Worm (Caenorhabditis elegans) whole organism, young adult: Measurements from ENCODE around the gene F42G4.2.
"Not testable (repeated sequence)": the region's sequence is repeated elsewhere in the genome, so short reads cannot be mapped to it uniquely, and the experiment has no call there.

ENCODE experiments used
- B0019.2 ChIP-seq: fragments of 200-800 bp; sonication (Bioruptor generic); conservative IDR thresholded peaks from 2 replicates; pipeline ENCODE4 v1.3.6; 2022; ENCODE audit warnings: missing genetic modification reagents, missing genetic modification characterization, missing compliant biosample characterization
- D2030.7 ChIP-seq: fragments of 200-800 bp; sonication (Bioruptor generic); IDR thresholded peaks from 2 replicates; pipeline ENCODE4 v1.3.6; 2022; ENCODE audit warnings: missing genetic modification reagents, missing genetic modification characterization, missing compliant biosample characterization
- F22D6.2 ChIP-seq: sonication (generic microtip); optimal IDR thresholded peaks from 2 replicates; lab custom pipeline; 2016; ENCODE audit warnings: mild to moderate bottlenecking, missing genetic modification characterization, missing compliant biosample characterization
- F33H1.4 ChIP-seq: fragments of 200-800 bp; sonication (Bioruptor generic); IDR thresholded peaks from 2 replicates; pipeline ENCODE4 v1.3.6; 2022; ENCODE audit warnings: missing genetic modification reagents, missing genetic modification characterization, missing compliant biosample characterization
- F57A8.1 ChIP-seq: fragments of 200-800 bp; sonication (Bioruptor generic); optimal IDR thresholded peaks from 2 replicates; lab custom pipeline; 2018; ENCODE audit warnings: mild to moderate bottlenecking, missing genetic modification characterization, moderate library complexity, missing compliant biosample characterization
- ZK185.1 ChIP-seq: sonication (generic microtip); optimal IDR thresholded peaks from 2 replicates; lab custom pipeline; 2016; ENCODE audit warnings: mild to moderate bottlenecking, missing genetic modification characterization, missing compliant biosample characterization; ENCODE audit not compliant: poor library complexity, severe bottlenecking
- athp-1 ChIP-seq: sonication (generic microtip); optimal IDR thresholded peaks from 2 replicates; lab custom pipeline; 2017; ENCODE audit warnings: mild to moderate bottlenecking, missing genetic modification characterization, missing compliant biosample characterization
- attf-5 ChIP-seq: fragments of 200-800 bp; sonication (Bioruptor generic); optimal IDR thresholded peaks from 2 replicates; lab custom pipeline; 2018; ENCODE audit warnings: mild to moderate bottlenecking, missing genetic modification characterization, missing compliant biosample characterization
- ccch-3 ChIP-seq: fragments of 200-800 bp; sonication (Bioruptor generic); optimal IDR thresholded peaks from 2 replicates; lab custom pipeline; 2018; ENCODE audit warnings: mild to moderate bottlenecking, missing genetic modification characterization, missing compliant biosample characterization
- cebp-1 ChIP-seq, 2 experiments: fragments of 200-800 bp in 1 of 2; sonication (Bioruptor generic) in 1 of 2; sonication (generic microtip) in 1 of 2; IDR thresholded peaks in 1 of 2; optimal IDR thresholded peaks in 1 of 2; 2 replicates each; pipeline versions ENCODE4 v1.3.6 to Lab custom; 2017 to 2022; ENCODE audit warnings: missing compliant biosample characterization in 2 of 2, missing genetic modification characterization in 2 of 2, mild to moderate bottlenecking in 1 of 2, missing genetic modification reagents in 1 of 2, moderate library complexity in 1 of 2
- ceh-91 ChIP-seq: fragments of 200-800 bp; sonication (Bioruptor generic); IDR thresholded peaks from 2 replicates; pipeline ENCODE4 v1.3.6; 2022; ENCODE audit warnings: missing genetic modification reagents, missing genetic modification characterization, missing compliant biosample characterization
- dox-1 ChIP-seq: fragments of 200-800 bp; sonication (Bioruptor generic); IDR thresholded peaks from 2 replicates; pipeline ENCODE4 v1.3.6; 2022; ENCODE audit warnings: missing genetic modification reagents, missing genetic modification characterization, missing compliant biosample characterization
- him-1 ChIP-seq: sonication (generic microtip); optimal IDR thresholded peaks from 2 replicates; lab custom pipeline; 2016; ENCODE audit warnings: missing genotype, missing genetic modification reagents, missing genetic modification characterization, missing compliant biosample characterization
- hmg-1.2 ChIP-seq: fragments of 200-800 bp; sonication (Bioruptor generic); IDR thresholded peaks from 2 replicates; pipeline ENCODE4 v1.3.6; 2022; ENCODE audit warnings: missing genetic modification reagents, missing genetic modification characterization, missing compliant biosample characterization
- hsf-1 ChIP-seq: fragments of 200-800 bp; sonication (Bioruptor generic); IDR thresholded peaks from 2 replicates; pipeline ENCODE4 v1.3.6; 2022; ENCODE audit warnings: missing genetic modification reagents, missing genetic modification characterization, missing compliant biosample characterization
- lsl-1 ChIP-seq: fragments of 200-800 bp; sonication (Bioruptor generic); optimal IDR thresholded peaks from 2 replicates; lab custom pipeline; 2018; ENCODE audit warnings: mild to moderate bottlenecking, missing genetic modification characterization, moderate library complexity, missing compliant biosample characterization
- lsy-27 ChIP-seq: sonication (generic microtip); optimal IDR thresholded peaks from 2 replicates; lab custom pipeline; 2017; ENCODE audit warnings: missing genetic modification characterization, mild to moderate bottlenecking, missing compliant biosample characterization, antibody characterized with exemption, missing genotype, borderline replicate concordance; ENCODE audit not compliant: insufficient read depth
- madf-3 ChIP-seq: fragments of 200-800 bp; sonication (Bioruptor generic); IDR thresholded peaks from 2 replicates; pipeline ENCODE4 v1.3.6; 2022; ENCODE audit warnings: missing genetic modification reagents, missing genetic modification characterization, missing compliant biosample characterization
- madf-6 ChIP-seq: fragments of 200-800 bp; sonication (Bioruptor generic); IDR thresholded peaks from 2 replicates; pipeline ENCODE4 v1.3.6; 2022; ENCODE audit warnings: missing genetic modification reagents, missing genetic modification characterization, missing compliant biosample characterization
- madf-8 ChIP-seq: fragments of 200-800 bp; sonication (Bioruptor generic); conservative IDR thresholded peaks from 2 replicates; pipeline ENCODE4 v1.3.6; 2022; ENCODE audit warnings: missing genetic modification reagents, missing genetic modification characterization, missing compliant biosample characterization
- mcd-1 ChIP-seq: fragments of 200-800 bp; sonication (Bioruptor generic); IDR thresholded peaks from 2 replicates; pipeline ENCODE4 v1.3.6; 2022; ENCODE audit warnings: missing genetic modification reagents, missing genetic modification characterization, missing compliant biosample characterization
- nfyb-1 ChIP-seq: fragments of 200-800 bp; sonication (Bioruptor generic); IDR thresholded peaks from 2 replicates; pipeline ENCODE4 v1.3.6; 2022; ENCODE audit warnings: missing genetic modification reagents, missing genetic modification characterization, missing compliant biosample characterization
- nhr-27 ChIP-seq: fragments of 200-800 bp; sonication (Bioruptor generic); optimal IDR thresholded peaks from 2 replicates; lab custom pipeline; 2018; ENCODE audit warnings: mild to moderate bottlenecking, missing genetic modification characterization, moderate library complexity, missing compliant biosample characterization
- nhr-80 ChIP-seq: sonication (generic microtip); optimal IDR thresholded peaks from 2 replicates; lab custom pipeline; 2016; ENCODE audit warnings: missing genetic modification characterization, missing compliant biosample characterization
- rcor-1 ChIP-seq: fragments of 200-800 bp; sonication (Bioruptor generic); IDR thresholded peaks from 2 replicates; pipeline ENCODE4 v1.3.6; 2022; ENCODE audit warnings: missing genetic modification reagents, missing genetic modification characterization, missing compliant biosample characterization
- snpc-1.1 ChIP-seq: sonication (generic microtip); optimal IDR thresholded peaks from 2 replicates; lab custom pipeline; 2017; ENCODE audit warnings: missing genetic modification characterization, mild to moderate bottlenecking, missing compliant biosample characterization, antibody characterized with exemption, moderate library complexity, missing genotype, missing genetic modification reagents; ENCODE audit not compliant: insufficient read depth
- snpc-1.3 ChIP-seq: sonication (generic microtip); optimal IDR thresholded peaks from 2 replicates; lab custom pipeline; 2017; ENCODE audit warnings: missing genetic modification characterization, mild to moderate bottlenecking, missing compliant biosample characterization, antibody characterized with exemption, moderate library complexity, missing genotype, missing genetic modification reagents; ENCODE audit not compliant: insufficient read depth
- snpc-4 ChIP-seq, 5 experiments: fragments of 150-350 bp in 1 of 5; sonication (generic microtip) in 4 of 5; optimal IDR thresholded peaks; 2 replicates each; lab custom pipeline; 2014 to 2018; ENCODE audit warnings: missing genetic modification characterization in 5 of 5, missing biosample characterization in 3 of 5, antibody characterized with exemption in 2 of 5, mild to moderate bottlenecking in 2 of 5, missing compliant biosample characterization in 2 of 5, missing genotype in 2 of 5, moderate library complexity in 2 of 5, missing genetic modification reagents in 1 of 5
- tbx-9 ChIP-seq: sonication (generic microtip); optimal IDR thresholded peaks from 2 replicates; lab custom pipeline; 2016; ENCODE audit warnings: borderline replicate concordance, missing genetic modification characterization, inconsistent platforms, missing compliant biosample characterization
- xnd-1 ChIP-seq: sonication (generic microtip); optimal IDR thresholded peaks from 2 replicates; lab custom pipeline; 2016; ENCODE audit warnings: missing genotype, missing genetic modification reagents, missing genetic modification characterization, missing compliant biosample characterization
- zfh-2 ChIP-seq: fragments of 200-800 bp; sonication (Bioruptor generic); conservative IDR thresholded peaks from 2 replicates; pipeline ENCODE4 v1.3.6; 2022; ENCODE audit warnings: missing genetic modification reagents, missing genetic modification characterization, missing compliant biosample characterization
- ztf-28 ChIP-seq: fragments of 200-800 bp; sonication (Bioruptor generic); IDR thresholded peaks from 2 replicates; pipeline ENCODE4 v1.3.6; 2022; ENCODE audit warnings: missing genetic modification reagents, missing genetic modification characterization, missing compliant biosample characterization

F42G4.2 gene

ce11 chrII:13043433-13044054 lies 4.2 kb upstream of the F42G4.2 start, which contains the start of gene puf-6:
puf-6 (minus strand) TSS chrII:13043445.
- TF ChIP-seq mcd-1 (GFP tag; lab: Robert Waterston, UW) (0 out of 2 replicates have a peak, but pooled peaks have one; percentile 10), ztf-28 (GFP tag; lab: Robert Waterston, UW) (0 out of 2 replicates have a peak, but pooled peaks have one; percentile 68), dox-1 (GFP tag; lab: Robert Waterston, UW) (peak; percentile 56; the same call in 1 of the 2 replicates), madf-8 (GFP tag; lab: Robert Waterston, UW) (peak; percentile 87), xnd-1 (peak; percentile 67), rcor-1 (GFP tag; lab: Robert Waterston, UW) (peak; percentile 21; the same call in 1 of the 2 replicates), F33H1.4 (GFP tag; lab: Robert Waterston, UW) (peak; percentile 90), D2030.7 (GFP tag; lab: Robert Waterston, UW) (peak; percentile 81), madf-3 (GFP tag; lab: Robert Waterston, UW) (0 out of 2 replicates have a peak, but pooled peaks have one; percentile 41), hmg-1.2 (GFP tag; lab: Robert Waterston, UW) (peak; percentile 21; the same call in 1 of the 2 replicates), B0019.2 (0 out of 2 replicates have a peak, but pooled peaks have one; percentile 31), nfyb-1 (peak; percentile 10; the same call in 1 of the 2 replicates), ceh-91 (GFP tag; lab: Robert Waterston, UW) (peak; percentile 89), lsl-1 (peak; percentile 79), madf-6 (GFP tag; lab: Robert Waterston, UW) (peak; percentile 97), hsf-1 (GFP tag; lab: Robert Waterston, UW) (peak; percentile 73)

ce11 chrII:13047106-13047505 lies 603 bp upstream of the F42G4.2 start, which contains the start of gene F42G4.7:
F42G4.7 (minus strand) TSS chrII:13047290.
- not testable (repeated sequence) for TF ChIP-seq nhr-27; lsy-27 (tag; lab: Kevin White, UChicago); ZK185.1 (tag; lab: Kevin White, UChicago)
- TF ChIP-seq, all 124 proteins: peak for 0; not testable (repeated sequence) for 124

- no peak for TF ChIP-seq snpc-1.3
- TF ChIP-seq snpc-1.1 (tag; lab: Kevin White, UChicago), result peak; percentile 56
- peak; percentile 55 for TF ChIP-seq snpc-4 (GFP tag; optimal IDR thresholded peaks at IDR 0.05; lab: Kevin White, UChicago)
- TF ChIP-seq snpc-4 (tag; optimal IDR thresholded peaks at IDR 0.05; lab: Kevin White, UChicago), result peak in 2 of 4 experiments; percentile 71 to 88
- no peak for TF ChIP-seq ZK185.1 (tag; lab: Kevin White, UChicago)
- peak; percentile 54; the same call in 1 of the 2 replicates for TF ChIP-seq hmg-1.2 (GFP tag; lab: Robert Waterston, UW)
- TF ChIP-seq zfh-2 (GFP tag; lab: Robert Waterston, UW), result peak; percentile 77
- no peak for TF ChIP-seq F22D6.2 (tag; lab: Kevin White, UChicago)
- no peak for TF ChIP-seq tbx-9 (tag; lab: Kevin White, UChicago)
These were observed 2.3 kb downstream of the F42G4.2 start for ce11 chrII:13050050-13050449.

- TF ChIP-seq athp-1 (tag; lab: Kevin White, UChicago) (no peak), him-1 (tag; lab: Kevin White, UChicago) (no peak), cebp-1 (GFP tag; IDR thresholded peaks at IDR 0.05; lab: Robert Waterston, UW) (no peak), cebp-1 (tag; optimal IDR thresholded peaks at IDR 0.05; lab: Kevin White, UChicago) (no peak), madf-8 (GFP tag; lab: Robert Waterston, UW) (no peak), F57A8.1 (GFP tag; lab: Kevin White, UChicago) (no peak), ccch-3 (no peak), madf-3 (GFP tag; lab: Robert Waterston, UW) (no peak), nhr-80 (tag; lab: Kevin White, UChicago) (no peak), attf-5 (GFP tag; lab: Kevin White, UChicago) (no peak)
These were observed 5.7 kb downstream of the F42G4.2 start for ce11 chrII:13053443-13053842.
